Worm (Caenorhabditis elegans) whole organism, L4/young adult: ENCODE results near the gene ZK1290.15.
A peak's percentile ranks its signal among the peaks of the same experiment; 100 is the strongest.

Experiments
- W03F9.2 ChIP-seq: fragments of 150-350 bp; optimal IDR thresholded peaks from 2 replicates; lab custom pipeline; 2014; ENCODE audit warnings: missing biosample characterization, missing genetic modification characterization
- dao-5 ChIP-seq: sonication (generic microtip); optimal IDR thresholded peaks from 2 replicates; lab custom pipeline; 2016; ENCODE audit warnings: missing genotype, missing genetic modification characterization, moderate library complexity, missing compliant biosample characterization
- him-1 ChIP-seq: sonication (generic microtip); optimal IDR thresholded peaks from 2 replicates; lab custom pipeline; 2016; ENCODE audit warnings: missing genotype, missing genetic modification reagents, missing genetic modification characterization, missing compliant biosample characterization

ce11 chrII:7478487-7479234 is 44.7 kb upstream of the ZK1290.15 start, which contains the start of the genes aka-1 and ubc-6:
- peak; percentile 71 for TF ChIP-seq W03F9.2 (tag; lab: Kevin White, UChicago)
- peak; percentile 78 for TF ChIP-seq him-1 (tag; lab: Kevin White, UChicago)
- TF ChIP-seq dao-5 (tag; lab: Kevin White, UChicago) = peak; percentile 7
